Fruit fly (Drosophila melanogaster): ENCODE results near the gene Pfdn5.

The Pfdn5 gene

dm6 chr3R:22446493-22446892, 40.3 kb upstream of the Pfdn5 start, which contains the start of gene CG12499:
TSS of gene CG12499 (minus strand) at chr3R:22446587.
- no peak for TF ChIP-seq CG11093 (GFP tag; IDR thresholded peaks at IDR 0.05)
- TF ChIP-seq tna (GFP tag; IDR thresholded peaks at IDR 0.05; ENCODE audit: partially characterized antibody), result no peak
- TF ChIP-seq MBD-R2 (GFP tag; IDR thresholded peaks at IDR 0.05), result peak; percentile 50; the same call in 1 of the 2 replicates
- TF ChIP-seq CG8359 (GFP tag; optimal IDR thresholded peaks at IDR 0.05; ENCODE audit: borderline replicate concordance), result no peak
- TF ChIP-seq Nf-YB (GFP tag; optimal IDR thresholded peaks at IDR 0.05), result no peak
- no peak for TF ChIP-seq hkb (optimal IDR thresholded peaks at IDR 0.05)
- TF ChIP-seq hkb (GFP tag; IDR thresholded peaks at IDR 0.05), result no peak
- TF ChIP-seq ATbp (GFP tag; optimal IDR thresholded peaks at IDR 0.05), result no peak
- TF ChIP-seq Dbx (GFP tag; IDR thresholded peaks at IDR 0.05), result no peak
- TF ChIP-seq trem (tag; optimal IDR thresholded peaks at IDR 0.05), result peak; percentile 20
- TF ChIP-seq Ets97D (GFP tag; optimal IDR thresholded peaks at IDR 0.05), result peak; percentile 20
- TF ChIP-seq CG15514 (GFP tag; optimal IDR thresholded peaks at IDR 0.05), result peak; percentile 7
- TF ChIP-seq nom (GFP tag; optimal IDR thresholded peaks at IDR 0.05), result no peak
- no peak for TF ChIP-seq CG6854 (GFP tag; optimal IDR thresholded peaks at IDR 0.05)
- TF ChIP-seq Hmx (GFP tag; optimal IDR thresholded peaks at IDR 0.05), result no peak
- no peak for TF ChIP-seq CG14860 (GFP tag; IDR thresholded peaks at IDR 0.05; ENCODE audit: partially characterized antibody)
- TF ChIP-seq pfk (GFP tag; optimal IDR thresholded peaks at IDR 0.05), result no peak
- no peak for TF ChIP-seq emc (GFP tag; optimal IDR thresholded peaks at IDR 0.05)
- TF ChIP-seq rib (GFP tag; IDR thresholded peaks at IDR 0.05), result no peak
- no peak for TF ChIP-seq dysf (GFP tag; IDR thresholded peaks at IDR 0.05)
- no peak for TF ChIP-seq oc (tag; optimal IDR thresholded peaks at IDR 0.05)
- peak; percentile 38 for TF ChIP-seq MESR4 (GFP tag; optimal IDR thresholded peaks at IDR 0.05)
- no peak for TF ChIP-seq psq (GFP tag; optimal IDR thresholded peaks at IDR 0.05)
- peak; percentile 46 for TF ChIP-seq pzg (GFP tag; optimal IDR thresholded peaks at IDR 0.05)
- TF ChIP-seq CG34422 (GFP tag; IDR thresholded peaks at IDR 0.05), result no peak
- no peak for TF ChIP-seq Ada2b (GFP tag; IDR thresholded peaks at IDR 0.05)
- no peak for TF ChIP-seq trh (GFP tag; optimal IDR thresholded peaks at IDR 0.05)
- TF ChIP-seq CG4820 (GFP tag; optimal IDR thresholded peaks at IDR 0.05), result no peak
- TF ChIP-seq CG5245 (GFP tag; optimal IDR thresholded peaks at IDR 0.05), result no peak
- no peak for TF ChIP-seq cad (GFP tag; optimal IDR thresholded peaks at IDR 0.05)
- TF ChIP-seq dm (GFP tag; optimal IDR thresholded peaks at IDR 0.05), result peak; percentile 69
- no peak for TF ChIP-seq CG12155 (GFP tag; optimal IDR thresholded peaks at IDR 0.05)
- no peak for TF ChIP-seq NfI (GFP tag; optimal IDR thresholded peaks at IDR 0.05)
- no peak for TF ChIP-seq Hey (tag; optimal IDR thresholded peaks at IDR 0.05)
- no peak for TF ChIP-seq tup (GFP tag; optimal IDR thresholded peaks at IDR 0.05)
- TF ChIP-seq Dek (tag; optimal IDR thresholded peaks at IDR 0.05), result no peak
- TF ChIP-seq vvl (GFP tag; IDR thresholded peaks at IDR 0.05), result no peak
- TF ChIP-seq CG30403 (GFP tag; optimal IDR thresholded peaks at IDR 0.05), result no peak
- TF ChIP-seq CG14441 (GFP tag; IDR thresholded peaks at IDR 0.05), result no peak
- TF ChIP-seq CG7963 (GFP tag; IDR thresholded peaks at IDR 0.05; ENCODE audit: partially characterized antibody), result no peak
- TF ChIP-seq CG18011 (GFP tag; optimal IDR thresholded peaks at IDR 0.05), result no peak
- no peak for TF ChIP-seq Optix (GFP tag; IDR thresholded peaks at IDR 0.05)
- no peak for TF ChIP-seq fd64A (GFP tag; optimal IDR thresholded peaks at IDR 0.05)
- no peak for TF ChIP-seq CG2199 (GFP tag; IDR thresholded peaks at IDR 0.05)
- TF ChIP-seq Bgb (GFP tag; IDR thresholded peaks at IDR 0.05; ENCODE audit: partially characterized antibody), result no peak
- no peak for TF ChIP-seq HmgD (GFP tag; optimal IDR thresholded peaks at IDR 0.05)
- TF ChIP-seq sna (GFP tag; IDR thresholded peaks at IDR 0.05; ENCODE audit: partially characterized antibody), result no peak
- TF ChIP-seq sima (GFP tag; optimal IDR thresholded peaks at IDR 0.05), result no peak
- peak; percentile 41 for TF ChIP-seq CG14710 (tag; optimal IDR thresholded peaks at IDR 0.05)
- no peak for TF ChIP-seq CG15696 (tag; optimal IDR thresholded peaks at IDR 0.05)
- peak; percentile 45 for TF ChIP-seq sd (tag; optimal IDR thresholded peaks at IDR 0.05)
- no peak for TF ChIP-seq Rfx (GFP tag; IDR thresholded peaks at IDR 0.05)

All from whole organism, embryonic.